Worm (Caenorhabditis elegans) whole organism, mixed stage, embryonic: ENCODE results near the gene lact-5.

ENCODE experiments used
- M03D4.4 ChIP-seq: sonication (generic microtip); optimal IDR thresholded peaks from 2 replicates; lab custom pipeline; 2017; ENCODE audit warnings: mild to moderate bottlenecking, missing genetic modification characterization, missing compliant biosample characterization
- bed-3 ChIP-seq: fragments of 200-800 bp; sonication (Bioruptor generic); optimal IDR thresholded peaks from 3 replicates; lab custom pipeline; 2018; ENCODE audit warnings: mild to moderate bottlenecking, missing genetic modification characterization, moderate library complexity, missing compliant biosample characterization
- blmp-1 ChIP-seq: fragments of 150-350 bp; optimal IDR thresholded peaks from 2 replicates; lab custom pipeline; 2014; ENCODE audit warnings: missing biosample characterization, missing genetic modification characterization
- ceh-39 ChIP-seq: fragments of 150-350 bp; optimal IDR thresholded peaks from 2 replicates; lab custom pipeline; 2014; ENCODE audit warnings: missing biosample characterization, missing genetic modification characterization
- ceh-83 ChIP-seq: fragments of 200-800 bp; sonication (Bioruptor generic); optimal IDR thresholded peaks from 2 replicates; lab custom pipeline; 2018; ENCODE audit warnings: mild to moderate bottlenecking, missing genetic modification characterization, missing compliant biosample characterization
- ces-1 ChIP-seq: fragments of 150-350 bp; optimal IDR thresholded peaks from 2 replicates; lab custom pipeline; 2014; ENCODE audit warnings: missing biosample characterization, missing genetic modification reagents, missing genetic modification characterization
- cnd-1 ChIP-seq: fragments of 200-800 bp; sonication (Bioruptor generic); optimal IDR thresholded peaks from 2 replicates; lab custom pipeline; 2018; ENCODE audit warnings: mild to moderate bottlenecking, missing genetic modification characterization, missing compliant biosample characterization
- drap-1 ChIP-seq: fragments of 200-800 bp; sonication (Bioruptor generic); optimal IDR thresholded peaks from 3 replicates; lab custom pipeline; 2018; ENCODE audit warnings: mild to moderate bottlenecking, missing genetic modification characterization, missing compliant biosample characterization
- elt-1 ChIP-seq: sonication (generic microtip); optimal IDR thresholded peaks from 2 replicates; lab custom pipeline; 2017; ENCODE audit warnings: missing genetic modification characterization, mild to moderate bottlenecking, missing compliant biosample characterization, antibody characterized with exemption, moderate library complexity, borderline replicate concordance; ENCODE audit not compliant: insufficient read depth
- elt-3 ChIP-seq: fragments of 150-350 bp; optimal IDR thresholded peaks from 2 replicates; lab custom pipeline; 2014; ENCODE audit warnings: missing biosample characterization, missing genetic modification characterization
- ham-2 ChIP-seq: fragments of 200-800 bp; sonication (Bioruptor generic); optimal IDR thresholded peaks from 2 replicates; lab custom pipeline; 2018; ENCODE audit warnings: mild to moderate bottlenecking, missing genetic modification characterization, missing compliant biosample characterization
- hlh-1 ChIP-seq: fragments of 150-350 bp; optimal IDR thresholded peaks from 2 replicates; lab custom pipeline; 2014; ENCODE audit warnings: missing biosample characterization, missing genetic modification reagents, missing genetic modification characterization
- lin-13 ChIP-seq: fragments of 150-350 bp; optimal IDR thresholded peaks from 2 replicates; lab custom pipeline; 2014; ENCODE audit warnings: missing biosample characterization, missing genetic modification characterization
- lin-32 ChIP-seq: fragments of 200-800 bp; sonication (Bioruptor generic); optimal IDR thresholded peaks from 2 replicates; lab custom pipeline; 2018; ENCODE audit warnings: mild to moderate bottlenecking, missing genetic modification characterization, missing compliant biosample characterization
- lsy-2 ChIP-seq: fragments of 150-350 bp; optimal IDR thresholded peaks from 2 replicates; lab custom pipeline; 2014; ENCODE audit warnings: missing biosample characterization, missing genetic modification characterization
- mab-5 ChIP-seq: fragments of 150-350 bp; optimal IDR thresholded peaks from 2 replicates; lab custom pipeline; 2014; ENCODE audit warnings: missing biosample characterization, missing genetic modification characterization
- mep-1 ChIP-seq: fragments of 150-350 bp; optimal IDR thresholded peaks from 2 replicates; lab custom pipeline; 2017; ENCODE audit warnings: missing biosample characterization, missing genetic modification reagents, missing genetic modification characterization, inconsistent platforms
- nhr-12 ChIP-seq: fragments of 150-350 bp; optimal IDR thresholded peaks from 2 replicates; lab custom pipeline; 2014; ENCODE audit warnings: missing biosample characterization, missing genetic modification characterization
- nhr-2 ChIP-seq: fragments of 150-350 bp; optimal IDR thresholded peaks from 2 replicates; lab custom pipeline; 2014; ENCODE audit warnings: missing biosample characterization, missing genetic modification characterization
- nhr-237 ChIP-seq: fragments of 150-350 bp; optimal IDR thresholded peaks from 2 replicates; lab custom pipeline; 2014; ENCODE audit warnings: missing biosample characterization, missing genetic modification characterization
- nhr-28 ChIP-seq: fragments of 150-350 bp; optimal IDR thresholded peaks from 2 replicates; lab custom pipeline; 2014; ENCODE audit warnings: missing biosample characterization, missing genetic modification characterization
- nhr-76 ChIP-seq: sonication (generic microtip); optimal IDR thresholded peaks from 2 replicates; lab custom pipeline; 2017; ENCODE audit warnings: missing biosample characterization, missing genetic modification characterization
- pha-4 ChIP-seq: fragments of 150-350 bp; optimal IDR thresholded peaks from 2 replicates; lab custom pipeline; 2018; ENCODE audit warnings: missing biosample characterization, missing genetic modification reagents, missing genetic modification characterization
- sem-2 ChIP-seq: fragments of 200-800 bp; sonication (Bioruptor generic); optimal IDR thresholded peaks from 2 replicates; lab custom pipeline; 2018; ENCODE audit warnings: mild to moderate bottlenecking, missing genetic modification characterization, missing compliant biosample characterization
- snpc-4 ChIP-seq: fragments of 150-350 bp; optimal IDR thresholded peaks from 2 replicates; lab custom pipeline; 2014; ENCODE audit warnings: missing biosample characterization, missing genetic modification characterization
- tbx-8 ChIP-seq: fragments of 200-800 bp; sonication (Bioruptor generic); optimal IDR thresholded peaks from 2 replicates; lab custom pipeline; 2018; ENCODE audit warnings: mild to moderate bottlenecking, missing genetic modification characterization, moderate library complexity, missing compliant biosample characterization
- unc-120 ChIP-seq: sonication (generic microtip); optimal IDR thresholded peaks from 2 replicates; lab custom pipeline; 2017; ENCODE audit warnings: missing genetic modification characterization, missing compliant biosample characterization; ENCODE audit not compliant: poor library complexity, severe bottlenecking
- unc-39 ChIP-seq: fragments of 150-350 bp; optimal IDR thresholded peaks from 2 replicates; lab custom pipeline; 2014; ENCODE audit warnings: missing biosample characterization, missing genetic modification characterization
- unc-62 ChIP-seq: fragments of 150-350 bp; optimal IDR thresholded peaks from 2 replicates; lab custom pipeline; 2014; ENCODE audit warnings: missing biosample characterization, missing genetic modification reagents, missing genetic modification characterization
- zip-8 ChIP-seq: fragments of 150-350 bp; optimal IDR thresholded peaks from 2 replicates; lab custom pipeline; 2014; ENCODE audit warnings: missing biosample characterization, missing genetic modification characterization
- ztf-11 ChIP-seq: fragments of 150-350 bp; optimal IDR thresholded peaks from 2 replicates; lab custom pipeline; 2014; ENCODE audit warnings: missing biosample characterization, missing genetic modification characterization

The lact-5 gene

DNA sequence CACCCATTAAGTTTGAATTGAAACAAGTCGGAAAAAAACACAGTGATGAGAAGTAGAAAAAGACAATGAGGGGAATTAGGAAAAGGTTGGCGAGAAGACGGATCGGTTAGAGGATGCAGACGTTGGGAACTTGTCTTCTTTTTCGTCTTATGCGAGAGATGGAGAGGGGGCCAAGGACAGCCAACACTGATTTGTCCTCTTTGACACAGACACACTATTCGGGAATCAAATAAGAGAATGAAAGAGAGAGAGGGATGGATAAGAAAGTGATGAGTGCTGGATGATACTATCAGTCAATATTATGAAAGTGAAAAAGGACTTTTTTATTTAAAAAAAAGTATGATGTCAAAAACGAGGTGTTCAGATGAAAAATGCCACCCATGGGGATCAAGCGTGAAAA is at the start of gene lact-5:
TSS of gene lact-5 (minus strand) at position 1 of the 400 bp plus-strand sequence.
- TF ChIP-seq blmp-1 (tag; lab: Kevin White, UChicago), result peak; percentile 69
- no peak for TF ChIP-seq tbx-8 (GFP tag; lab: Kevin White, UChicago)
- TF ChIP-seq ces-1 (GFP tag; lab: Kevin White, UChicago), result no peak
- TF ChIP-seq bed-3, result no peak
- TF ChIP-seq nhr-12 (tag; lab: Kevin White, UChicago), result no peak
- no peak for TF ChIP-seq mab-5 (tag; lab: Kevin White, UChicago)
- TF ChIP-seq, all 35 proteins: peak for 1

- TF ChIP-seq lin-32, result no peak
- TF ChIP-seq hlh-1 (tag; lab: Kevin White, UChicago), result no peak
- TF ChIP-seq lin-13, result no peak
- no peak for TF ChIP-seq ces-1 (GFP tag; lab: Kevin White, UChicago)
- TF ChIP-seq mep-1, result no peak
- no peak for TF ChIP-seq bed-3
- TF ChIP-seq ham-2, result no peak
- TF ChIP-seq lsy-2, result no peak
- TF ChIP-seq pha-4 (tag; lab: Kevin White, UChicago), result no peak
- TF ChIP-seq ceh-83 (GFP tag; lab: Kevin White, UChicago), result no peak
- no peak for TF ChIP-seq unc-120 (tag; lab: Kevin White, UChicago)
- TF ChIP-seq elt-3 (tag; lab: Kevin White, UChicago), result no peak
- no peak for TF ChIP-seq ceh-39
- TF ChIP-seq nhr-28, result no peak
- no peak for TF ChIP-seq tbx-8 (GFP tag; lab: Kevin White, UChicago)
- TF ChIP-seq nhr-2 (tag; lab: Kevin White, UChicago), result no peak
- no peak for TF ChIP-seq nhr-237 (tag; lab: Kevin White, UChicago)
- no peak for TF ChIP-seq M03D4.4 (tag; lab: Kevin White, UChicago)
- TF ChIP-seq unc-39 (tag; lab: Kevin White, UChicago), result no peak
- TF ChIP-seq, all 35 proteins: peak for 0
Observed at ce11 chrII:4870691-4871090, 49.2 kb upstream of the lact-5 start, which contains the start of gene col-20. col-20 (minus strand) TSS chrII:4870791.

DNA sequence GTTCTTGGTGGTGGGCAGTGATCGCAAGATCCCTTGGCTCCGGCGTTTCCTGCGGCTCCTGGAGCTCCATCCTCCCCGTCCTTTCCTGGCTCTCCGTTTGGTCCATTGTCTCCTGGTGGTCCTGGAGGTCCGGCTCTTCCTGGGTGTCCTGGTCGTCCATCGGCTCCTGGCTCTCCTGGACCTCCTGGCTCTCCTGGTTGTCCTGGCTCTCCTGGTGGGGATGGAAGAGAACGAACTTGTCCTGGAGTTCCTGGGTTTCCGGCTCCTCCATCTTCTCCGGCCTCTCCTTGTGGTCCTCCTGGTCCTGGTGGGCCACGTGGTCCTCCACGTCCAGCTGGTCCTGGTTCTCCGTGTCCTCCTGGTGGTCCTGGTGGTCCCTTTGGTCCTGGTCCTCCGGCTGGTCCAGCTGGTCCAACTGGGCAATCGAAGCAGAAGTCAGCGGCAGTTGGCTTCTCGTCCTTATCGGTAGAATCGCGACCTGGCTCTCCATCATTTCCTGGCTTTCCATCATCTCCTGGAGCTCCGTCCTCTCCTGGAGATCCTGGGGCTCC is 48.3 kb upstream of the lact-5 start:
- TF ChIP-seq lsy-2, result no peak
- no peak for TF ChIP-seq sem-2 (GFP tag; lab: Kevin White, UChicago)
- TF ChIP-seq nhr-12 (tag; lab: Kevin White, UChicago), result no peak
- no peak for TF ChIP-seq cnd-1 (tag; lab: Kevin White, UChicago)
- TF ChIP-seq nhr-28, result no peak
- TF ChIP-seq drap-1 (GFP tag; lab: Kevin White, UChicago), result no peak
- TF ChIP-seq snpc-4 (tag; lab: Kevin White, UChicago), result no peak
- TF ChIP-seq unc-62 (GFP tag; lab: Kevin White, UChicago), result no peak
- TF ChIP-seq mep-1, result no peak
- TF ChIP-seq nhr-2 (tag; lab: Kevin White, UChicago), result no peak
- TF ChIP-seq ham-2, result no peak

- TF ChIP-seq zip-8 (tag; lab: Kevin White, UChicago), result no peak
- TF ChIP-seq blmp-1 (tag; lab: Kevin White, UChicago), result no peak
- TF ChIP-seq ztf-11 (tag; lab: Kevin White, UChicago), result no peak
- no peak for TF ChIP-seq elt-3 (tag; lab: Kevin White, UChicago)
- TF ChIP-seq unc-62 (GFP tag; lab: Kevin White, UChicago), result no peak
- no peak for TF ChIP-seq ceh-39
- TF ChIP-seq nhr-76 (tag; lab: Kevin White, UChicago), result no peak
- no peak for TF ChIP-seq drap-1 (GFP tag; lab: Kevin White, UChicago)
- TF ChIP-seq mep-1, result no peak
- TF ChIP-seq M03D4.4 (tag; lab: Kevin White, UChicago), result no peak
- TF ChIP-seq ham-2, result no peak
- no peak for TF ChIP-seq lsy-2
- TF ChIP-seq snpc-4 (tag; lab: Kevin White, UChicago), result no peak
- TF ChIP-seq pha-4 (tag; lab: Kevin White, UChicago), result no peak
- no peak for TF ChIP-seq sem-2 (GFP tag; lab: Kevin White, UChicago)
- TF ChIP-seq elt-1 (tag; lab: Kevin White, UChicago), result no peak
- TF ChIP-seq tbx-8 (GFP tag; lab: Kevin White, UChicago), result no peak
- no peak for TF ChIP-seq nhr-12 (tag; lab: Kevin White, UChicago)
- no peak for TF ChIP-seq mab-5 (tag; lab: Kevin White, UChicago)
- no peak for TF ChIP-seq unc-39 (tag; lab: Kevin White, UChicago)
- TF ChIP-seq, all 35 proteins: peak for 0
Observed at ce11 chrII:4867476-4867875, 45.9 kb upstream of the lact-5 start, which contains the start of gene col-17. col-17 (minus strand) TSS chrII:4867576.
